Worm (Caenorhabditis elegans): ENCODE measurements around the gene ptrg-1.
A peak's percentile ranks its signal among the peaks of the same experiment; 100 is the strongest.

ptrg-1 gene

DNA sequence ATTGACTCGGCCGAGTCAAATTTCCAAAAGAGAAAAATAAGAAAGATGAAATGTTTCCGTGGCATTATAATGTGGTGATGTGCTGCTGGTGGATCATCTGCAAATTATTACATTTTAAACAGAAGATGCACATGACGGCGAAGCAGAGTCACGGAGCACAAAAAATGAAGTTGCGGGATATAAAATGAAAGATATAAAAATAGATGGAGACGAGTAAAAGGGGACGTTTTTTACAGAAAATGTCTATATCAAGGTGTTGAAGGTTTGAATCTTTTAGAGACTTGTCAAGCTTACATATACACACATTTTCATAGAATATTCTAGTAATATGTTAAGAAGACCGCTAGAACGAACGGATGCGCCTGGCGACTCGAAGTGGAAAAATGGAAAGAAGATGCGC lies at the start of gene ptrg-1:
Gene ptrg-1 (minus strand): TSS at position 101 of the 400 bp plus-strand sequence.
- TF ChIP-seq ztf-18 (tag; optimal IDR thresholded peaks at IDR 0.05) (no peak), Y95B8A.8 (GFP tag; IDR thresholded peaks at IDR 0.05) (no peak), F49E8.2 (tag; optimal IDR thresholded peaks at IDR 0.05; ENCODE audit: insufficient read depth) (no peak)

DNA sequence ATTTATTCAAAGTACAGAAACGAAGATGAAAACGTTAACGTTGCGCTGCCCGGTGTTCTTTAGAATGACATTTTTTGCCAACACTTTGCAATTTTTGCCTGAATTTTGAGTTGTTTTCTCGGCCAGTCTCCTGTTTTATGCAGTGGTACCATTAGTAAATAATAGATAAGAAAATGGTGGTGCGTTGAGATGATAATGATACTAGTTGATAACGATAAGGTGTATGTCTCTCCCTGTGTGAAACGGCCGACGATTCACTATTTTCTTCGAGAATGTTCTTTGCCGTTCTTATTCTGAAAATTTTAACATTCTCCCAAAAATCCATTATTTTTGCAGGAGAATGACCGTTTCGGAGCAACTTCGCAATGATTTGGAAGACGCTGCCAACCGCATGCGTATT lies 49.0 kb upstream of the ptrg-1 start, which contains the start of gene tkt-1:
Gene tkt-1 (plus strand): TSS at position 337 of the 400 bp plus-strand sequence.
- TF ChIP-seq F39B2.1 (GFP tag; IDR thresholded peaks at IDR 0.05) (no peak), ceh-58 (GFP tag; IDR thresholded peaks at IDR 0.05) (no peak), attf-3 (GFP tag; conservative IDR thresholded peaks at IDR 0.05) (no peak), ets-4 (GFP tag; optimal IDR thresholded peaks at IDR 0.05) (peak; percentile 26), sdz-38 (tag; optimal IDR thresholded peaks at IDR 0.05) (no peak), tbp1 (GFP tag; optimal IDR thresholded peaks at IDR 0.05) (peak; percentile 10), rec-8 (tag; optimal IDR thresholded peaks at IDR 0.05) (no peak), ekl-4 (GFP tag; IDR thresholded peaks at IDR 0.05) (0 out of 2 replicates have a peak, but pooled peaks have one; percentile 40), ccch-3 (GFP tag; optimal IDR thresholded peaks at IDR 0.05) (no peak), unc-130 (GFP tag; optimal IDR thresholded peaks at IDR 0.05) (no peak), pha-4 (tag; optimal IDR thresholded peaks at IDR 0.05) (no peak), F57A8.1 (GFP tag; optimal IDR thresholded peaks at IDR 0.05) (no peak), nhr-80 (tag; optimal IDR thresholded peaks at IDR 0.05) (peak; percentile 74), hsf-1 (GFP tag; IDR thresholded peaks at IDR 0.05) (peak; percentile 74), Y53G8AR.9 (GFP tag; conservative IDR thresholded peaks at IDR 0.05) (no peak), efl-1 (GFP tag; optimal IDR thresholded peaks at IDR 0.05) (no peak), cebp-1 (GFP tag; IDR thresholded peaks at IDR 0.05) (no peak), cebp-1 (tag; optimal IDR thresholded peaks at IDR 0.05) (peak; percentile 4)

DNA sequence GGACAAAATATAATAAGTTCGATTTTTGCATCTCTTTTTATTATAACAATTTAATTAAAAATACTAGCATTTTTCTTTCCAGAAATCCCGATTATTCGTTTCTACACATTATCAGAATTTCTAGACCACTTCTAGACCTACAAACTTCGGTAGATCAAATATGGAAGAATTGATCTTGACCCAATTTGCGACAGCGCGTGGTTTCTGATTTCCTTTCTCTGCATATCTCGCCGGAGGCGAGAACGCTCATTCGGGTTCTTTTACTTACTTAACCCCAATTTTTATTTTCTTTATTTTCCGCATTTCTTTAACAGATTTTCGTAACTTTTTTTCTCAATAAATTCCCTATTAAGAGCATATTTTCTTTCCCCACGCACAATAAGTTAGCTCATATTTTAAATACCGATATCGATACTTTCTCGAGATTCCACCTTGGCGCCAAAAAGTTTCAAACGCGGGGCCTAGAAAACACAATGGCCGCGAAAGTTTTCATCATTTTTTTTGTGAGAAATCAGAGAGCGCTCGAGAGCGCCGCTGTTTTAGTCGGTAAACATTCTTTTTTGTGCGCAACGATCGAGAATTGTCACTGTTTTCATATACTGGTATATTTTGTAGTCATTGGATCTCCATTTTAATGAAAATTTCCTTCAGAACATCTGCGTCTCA lies 48.3 kb upstream of the ptrg-1 start:
- TF ChIP-seq pbrm-1 (GFP tag; IDR thresholded peaks at IDR 0.05) (peak; percentile 20; the same call in 1 of the 2 replicates), aptf-2 (GFP tag; conservative IDR thresholded peaks at IDR 0.05) (no peak), nfya-2 (GFP tag; IDR thresholded peaks at IDR 0.05) (no peak), unc-130 (GFP tag; optimal IDR thresholded peaks at IDR 0.05) (peak; percentile 1), hsf-1 (GFP tag; IDR thresholded peaks at IDR 0.05) (0 out of 2 replicates have a peak, but pooled peaks have one; percentile 48), lin-40 (tag; optimal IDR thresholded peaks at IDR 0.05) (no peak), C06A6.2 (GFP tag; conservative IDR thresholded peaks at IDR 0.05) (no peak), rpc-1 (optimal IDR thresholded peaks at IDR 0.05) (no peak), rpc-1 (tag; optimal IDR thresholded peaks at IDR 0.05) (no peak), Y67H2A.10 (GFP tag; conservative IDR thresholded peaks at IDR 0.05) (no peak), mel-28 (tag; optimal IDR thresholded peaks at IDR 0.05; ENCODE audit: borderline replicate concordance) (no peak), ZK185.1 (tag; optimal IDR thresholded peaks at IDR 0.05; ENCODE audit: poor library complexity, severe bottlenecking) (peak; percentile 24), F39B2.1 (GFP tag; IDR thresholded peaks at IDR 0.05) (no peak), xnd-1 (tag; optimal IDR thresholded peaks at IDR 0.05) (peak; percentile 64), madf-6 (GFP tag; IDR thresholded peaks at IDR 0.05) (peak; percentile 91), cebp-2 (GFP tag; IDR thresholded peaks at IDR 0.05) (no peak), lin-54 (GFP tag; optimal IDR thresholded peaks at IDR 0.05) (peak; percentile 48), Y79H2A.3 (GFP tag; conservative IDR thresholded peaks at IDR 0.05) (no peak), lsl-1 (GFP tag; optimal IDR thresholded peaks at IDR 0.05) (peak; percentile 20), lin-35 (GFP tag; optimal IDR thresholded peaks at IDR 0.05) (peak in 1 of 3 experiments; percentile 59), rcor-1 (GFP tag; IDR thresholded peaks at IDR 0.05) (no peak), F49E8.2 (tag; optimal IDR thresholded peaks at IDR 0.05; ENCODE audit: insufficient read depth) (no peak), D2030.7 (GFP tag; IDR thresholded peaks at IDR 0.05) (peak; percentile 44), nhr-179 (tag; optimal IDR thresholded peaks at IDR 0.05) (no peak), cebp-1 (GFP tag; IDR thresholded peaks at IDR 0.05) (no peak), cebp-1 (tag; optimal IDR thresholded peaks at IDR 0.05) (no peak), madf-8 (GFP tag; conservative IDR thresholded peaks at IDR 0.05) (peak; percentile 82), efl-1 (GFP tag; optimal IDR thresholded peaks at IDR 0.05) (peak; percentile 81), ceh-91 (GFP tag; IDR thresholded peaks at IDR 0.05) (peak; percentile 42; the same call in 1 of the 2 replicates), dox-1 (GFP tag; IDR thresholded peaks at IDR 0.05) (peak; percentile 62; the same call in 1 of the 2 replicates)

Data from whole organism, young adult.